Worm (Caenorhabditis elegans) whole organism, young adult: ENCODE data around the gene F49H6.8.

Experiments used
- F52B5.7 ChIP-seq: sonication (generic microtip); optimal IDR thresholded peaks from 2 replicates; lab custom pipeline; 2016; ENCODE audit warnings: mild to moderate bottlenecking, missing genetic modification characterization, missing compliant biosample characterization
- efl-1 ChIP-seq: fragments of 150-350 bp; optimal IDR thresholded peaks from 2 replicates; lab custom pipeline; 2014; ENCODE audit warnings: missing biosample characterization, missing genetic modification reagents, missing genetic modification characterization
- mel-28 ChIP-seq: sonication (generic microtip); optimal IDR thresholded peaks from 2 replicates; lab custom pipeline; 2016; ENCODE audit warnings: borderline replicate concordance, mild to moderate bottlenecking, missing genetic modification characterization, missing compliant biosample characterization
- unc-62 ChIP-seq: fragments of 150-350 bp; optimal IDR thresholded peaks from 2 replicates; lab custom pipeline; 2014; ENCODE audit warnings: missing biosample characterization, missing genetic modification reagents, missing genetic modification characterization

ce11 chrV:17044500-17044899 is 22.0 kb upstream of the F49H6.8 start, which contains the start of gene F28B1.2:
- TF ChIP-seq unc-62 (GFP tag; lab: Kevin White, UChicago) (no peak), mel-28 (tag; lab: Kevin White, UChicago) (no peak), F52B5.7 (no peak), efl-1 (GFP tag; lab: Kevin White, UChicago) (no peak)
